Worm (Caenorhabditis elegans) whole organism, late embryonic: ENCODE results near the gene hrg-3.

ENCODE experiments used
- K02D7.2 ChIP-seq: sonication (generic microtip); optimal IDR thresholded peaks from 2 replicates; lab custom pipeline; 2017; ENCODE audit warnings: mild to moderate bottlenecking, missing genetic modification characterization, missing compliant biosample characterization
- K09A11.1 ChIP-seq: sonication (generic microtip); optimal IDR thresholded peaks from 2 replicates; lab custom pipeline; 2017; ENCODE audit warnings: antibody characterized with exemption, mild to moderate bottlenecking, missing genetic modification characterization, missing compliant biosample characterization; ENCODE audit not compliant: insufficient read depth
- ama-1 ChIP-seq: fragments of 150-350 bp; optimal IDR thresholded peaks from 2 replicates; lab custom pipeline; 2014
- ceh-14 ChIP-seq: sonication (generic microtip); optimal IDR thresholded peaks from 2 replicates; lab custom pipeline; 2016; ENCODE audit warnings: missing genotype, missing genetic modification characterization, missing compliant biosample characterization
- ceh-18 ChIP-seq: sonication (generic microtip); optimal IDR thresholded peaks from 2 replicates; lab custom pipeline; 2016; ENCODE audit warnings: missing genetic modification characterization, missing compliant biosample characterization
- ceh-22 ChIP-seq: sonication (generic microtip); optimal IDR thresholded peaks from 2 replicates; lab custom pipeline; 2017; ENCODE audit warnings: missing biosample characterization, missing genetic modification characterization
- ceh-31 ChIP-seq: sonication (generic microtip); optimal IDR thresholded peaks from 2 replicates; lab custom pipeline; 2016; ENCODE audit warnings: missing genetic modification characterization, missing compliant biosample characterization
- ceh-34 ChIP-seq: sonication (generic microtip); optimal IDR thresholded peaks from 2 replicates; lab custom pipeline; 2016; ENCODE audit warnings: mild to moderate bottlenecking, missing genetic modification characterization, missing compliant biosample characterization
- ceh-6 ChIP-seq: fragments of 200-800 bp; sonication (Bioruptor generic); optimal IDR thresholded peaks from 2 replicates; lab custom pipeline; 2018; ENCODE audit warnings: mild to moderate bottlenecking, missing genetic modification characterization, missing compliant biosample characterization
- che-1 ChIP-seq: sonication (generic microtip); optimal IDR thresholded peaks from 2 replicates; lab custom pipeline; 2016; ENCODE audit warnings: mild to moderate bottlenecking, missing genetic modification characterization, missing compliant biosample characterization
- dve-1 ChIP-seq: sonication (generic microtip); optimal IDR thresholded peaks from 2 replicates; lab custom pipeline; 2017; ENCODE audit warnings: antibody characterized with exemption, mild to moderate bottlenecking, missing genetic modification characterization, missing compliant biosample characterization
- eyg-1 ChIP-seq: sonication (generic microtip); optimal IDR thresholded peaks from 2 replicates; lab custom pipeline; 2016; ENCODE audit warnings: missing genotype, missing genetic modification characterization, missing compliant biosample characterization
- fax-1 ChIP-seq: sonication (generic microtip); optimal IDR thresholded peaks from 2 replicates; lab custom pipeline; 2016; ENCODE audit warnings: missing genotype, missing genetic modification characterization, missing compliant biosample characterization
- fkh-10 ChIP-seq: fragments of 150-350 bp; optimal IDR thresholded peaks from 2 replicates; lab custom pipeline; 2014; ENCODE audit warnings: missing biosample characterization, missing genetic modification reagents, missing genetic modification characterization
- fkh-6 ChIP-seq: sonication (generic microtip); optimal IDR thresholded peaks from 2 replicates; lab custom pipeline; 2016; ENCODE audit warnings: missing genetic modification characterization, missing compliant biosample characterization
- hlh-8 ChIP-seq: sonication (generic microtip); optimal IDR thresholded peaks from 2 replicates; lab custom pipeline; 2016; ENCODE audit warnings: missing genotype, missing genetic modification characterization, missing compliant biosample characterization
- lin-11 ChIP-seq: fragments of 200-800 bp; sonication (Bioruptor generic); optimal IDR thresholded peaks from 2 replicates; lab custom pipeline; 2018; ENCODE audit warnings: mild to moderate bottlenecking, missing genetic modification characterization, missing compliant biosample characterization
- madf-2 ChIP-seq: sonication (generic microtip); optimal IDR thresholded peaks from 2 replicates; lab custom pipeline; 2017; ENCODE audit warnings: missing genetic modification characterization, missing compliant biosample characterization
- nfya-1 ChIP-seq: sonication (generic microtip); optimal IDR thresholded peaks from 2 replicates; lab custom pipeline; 2017; ENCODE audit warnings: missing genetic modification characterization, mild to moderate bottlenecking, missing compliant biosample characterization, antibody characterized with exemption, moderate library complexity
- odd-2 ChIP-seq: sonication (generic microtip); optimal IDR thresholded peaks from 2 replicates; lab custom pipeline; 2017; ENCODE audit warnings: antibody characterized with exemption, mild to moderate bottlenecking, missing genetic modification characterization, missing compliant biosample characterization
- pag-3 ChIP-seq: sonication (generic microtip); optimal IDR thresholded peaks from 2 replicates; lab custom pipeline; 2016; ENCODE audit warnings: missing compliant biosample characterization, missing genetic modification characterization, borderline replicate concordance
- pat-9 ChIP-seq: fragments of 200-800 bp; sonication (Bioruptor generic); optimal IDR thresholded peaks from 2 replicates; lab custom pipeline; 2018; ENCODE audit warnings: mild to moderate bottlenecking, missing genetic modification characterization, moderate library complexity, missing compliant biosample characterization
- pha-2 ChIP-seq: sonication (generic microtip); optimal IDR thresholded peaks from 2 replicates; lab custom pipeline; 2017; ENCODE audit warnings: mild to moderate bottlenecking, missing genetic modification characterization, missing compliant biosample characterization
- pqm-1 ChIP-seq: sonication (generic microtip); optimal IDR thresholded peaks from 2 replicates; lab custom pipeline; 2016; ENCODE audit warnings: missing genetic modification characterization, missing compliant biosample characterization
- ref-2 ChIP-seq: sonication (generic microtip); optimal IDR thresholded peaks from 2 replicates; lab custom pipeline; 2016; ENCODE audit warnings: missing genetic modification characterization, missing compliant biosample characterization
- sox-2 ChIP-seq: fragments of 200-800 bp; sonication (Bioruptor generic); IDR thresholded peaks from 2 replicates; pipeline ENCODE4 v1.3.6; 2022; ENCODE audit warnings: missing genetic modification reagents, missing genetic modification characterization, missing compliant biosample characterization
- unc-3 ChIP-seq, 2 experiments: fragments of 200-800 bp in 1 of 2; sonication (Bioruptor generic) in 1 of 2; sonication (generic microtip) in 1 of 2; conservative IDR thresholded peaks in 1 of 2; optimal IDR thresholded peaks in 1 of 2; 2 replicates each; pipeline versions ENCODE4 v1.3.6 to Lab custom; 2016 to 2022; ENCODE audit warnings: missing compliant biosample characterization in 2 of 2, missing genetic modification characterization in 2 of 2, missing genetic modification reagents in 1 of 2
- unc-55 ChIP-seq: sonication (generic microtip); optimal IDR thresholded peaks from 2 replicates; lab custom pipeline; 2017; ENCODE audit warnings: missing biosample characterization, missing genetic modification reagents, missing genetic modification characterization
- ztf-16 ChIP-seq: sonication (generic microtip); optimal IDR thresholded peaks from 2 replicates; lab custom pipeline; 2017; ENCODE audit warnings: missing genetic modification characterization, missing compliant biosample characterization

hrg-3 gene

DNA sequence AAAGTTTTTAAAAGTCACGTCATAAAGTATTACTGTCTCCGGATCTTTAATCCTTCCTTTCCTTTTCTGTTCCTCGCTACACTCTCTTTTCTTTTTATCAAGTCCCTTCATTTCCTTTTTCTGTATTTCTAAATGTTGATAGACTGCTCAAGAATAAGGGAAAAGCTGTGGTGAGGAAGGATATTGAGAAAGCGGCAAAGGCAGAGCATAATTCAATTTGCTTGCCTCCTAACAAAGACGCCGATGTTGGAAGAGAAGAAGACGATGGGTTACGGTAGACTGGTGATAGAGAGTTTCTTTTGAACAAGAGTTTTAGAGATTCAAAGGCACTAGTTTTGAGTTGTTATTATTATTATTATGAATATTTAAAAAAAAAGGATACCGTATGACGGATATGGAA lies 9.4 kb downstream of the hrg-3 start:
- TF ChIP-seq pha-2 (no peak), pag-3 (tag; lab: Kevin White, UChicago) (no peak), ceh-22 (tag; lab: Kevin White, UChicago) (no peak), ceh-31 (tag; lab: Kevin White, UChicago) (peak; percentile 15), fkh-10 (GFP tag; lab: Kevin White, UChicago) (no peak), ceh-6 (GFP tag; lab: Kevin White, UChicago) (no peak)

- TF ChIP-seq pat-9 (no peak), sox-2 (GFP tag; lab: Robert Waterston, UW) (no peak), eyg-1 (tag; lab: Kevin White, UChicago) (no peak), ztf-16 (tag; lab: Kevin White, UChicago) (no peak), unc-55 (GFP tag; lab: Kevin White, UChicago) (no peak), lin-11 (tag; lab: Kevin White, UChicago) (no peak), ama-1 (lab: Kevin White, UChicago) (no peak), che-1 (tag; lab: Kevin White, UChicago) (no peak), nfya-1 (tag; lab: Kevin White, UChicago) (no peak), dve-1 (tag; lab: Kevin White, UChicago) (no peak), pqm-1 (tag; lab: Kevin White, UChicago) (no peak), hlh-8 (tag; lab: Kevin White, UChicago) (no peak)
Observed at ce11 chrV:9767941-9768340, 11.7 kb downstream of the hrg-3 start.

- no peak for TF ChIP-seq ceh-14 (tag; lab: Kevin White, UChicago)
- TF ChIP-seq nfya-1 (tag; lab: Kevin White, UChicago), result peak; percentile 33
- TF ChIP-seq ceh-31 (tag; lab: Kevin White, UChicago), result peak; percentile 69
Observed at ce11 chrV:9768828-9769778, 12.8 kb downstream of the hrg-3 start, which contains the start of gene unc-42. Gene unc-42, minus strand, starts transcription at chrV:9769391.

ce11 chrV:9771311-9771710 lies 15.0 kb downstream of the hrg-3 start:
- TF ChIP-seq ceh-6 (GFP tag; lab: Kevin White, UChicago) (no peak), ceh-34 (tag; lab: Kevin White, UChicago) (no peak), K09A11.1 (no peak), fkh-10 (GFP tag; lab: Kevin White, UChicago) (no peak), K02D7.2 (tag; lab: Kevin White, UChicago) (no peak), madf-2 (tag; lab: Kevin White, UChicago) (no peak), unc-3 (GFP tag; conservative IDR thresholded peaks at IDR 0.05; lab: Robert Waterston, UW) (no peak), unc-3 (tag; optimal IDR thresholded peaks at IDR 0.05; lab: Kevin White, UChicago) (no peak), sox-2 (GFP tag; lab: Robert Waterston, UW) (no peak), ref-2 (no peak), ceh-18 (tag; lab: Kevin White, UChicago) (no peak)

DNA sequence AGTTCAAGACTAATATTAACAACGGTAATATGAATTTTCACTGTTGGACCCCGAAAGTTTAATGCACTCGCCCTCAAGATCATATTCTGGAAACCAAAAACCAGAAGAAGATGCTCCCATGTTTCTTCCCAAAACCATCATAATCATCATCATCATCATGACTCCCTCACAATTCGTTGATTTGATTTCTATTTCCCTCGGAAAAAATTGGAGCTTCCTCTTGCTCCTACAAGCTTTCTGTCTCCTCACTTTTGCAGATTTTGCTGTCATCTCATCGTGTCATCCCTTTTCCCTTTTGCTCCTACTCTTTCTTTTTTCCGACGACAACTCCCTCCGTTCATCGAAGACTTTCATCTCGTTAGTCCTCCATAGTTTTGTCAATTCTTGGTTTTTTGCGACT lies 15.7 kb downstream of the hrg-3 start, which contains the start of gene F46B6.2:
Gene F46B6.2 (plus strand): TSS at position 316 of the 400 bp plus-strand sequence.
- no peak for TF ChIP-seq fkh-6
- TF ChIP-seq fax-1 (tag; lab: Kevin White, UChicago), result no peak
- TF ChIP-seq odd-2 (tag; lab: Kevin White, UChicago), result no peak
- no peak for TF ChIP-seq dve-1 (tag; lab: Kevin White, UChicago)
